Worm (Caenorhabditis elegans) whole organism, L4/young adult: Measurements from ENCODE around the gene srz-103.

Experiments
- W03F9.2 ChIP-seq: fragments of 150-350 bp; optimal IDR thresholded peaks from 2 replicates; lab custom pipeline; 2014; ENCODE audit warnings: missing biosample characterization, missing genetic modification characterization
- dao-5 ChIP-seq: sonication (generic microtip); optimal IDR thresholded peaks from 2 replicates; lab custom pipeline; 2016; ENCODE audit warnings: missing genotype, missing genetic modification characterization, moderate library complexity, missing compliant biosample characterization
- him-1 ChIP-seq: sonication (generic microtip); optimal IDR thresholded peaks from 2 replicates; lab custom pipeline; 2016; ENCODE audit warnings: missing genotype, missing genetic modification reagents, missing genetic modification characterization, missing compliant biosample characterization

ce11 chrV:16693732-16694131 is 14.6 kb upstream of the srz-103 start, which contains the start of gene srw-42:
- no peak for TF ChIP-seq him-1 (tag; lab: Kevin White, UChicago)
- TF ChIP-seq dao-5 = no peak
- TF ChIP-seq W03F9.2 (tag; lab: Kevin White, UChicago) = no peak
